Worm (Caenorhabditis elegans): ENCODE data around the gene srxa-11.

Gene srxa-11

DNA sequence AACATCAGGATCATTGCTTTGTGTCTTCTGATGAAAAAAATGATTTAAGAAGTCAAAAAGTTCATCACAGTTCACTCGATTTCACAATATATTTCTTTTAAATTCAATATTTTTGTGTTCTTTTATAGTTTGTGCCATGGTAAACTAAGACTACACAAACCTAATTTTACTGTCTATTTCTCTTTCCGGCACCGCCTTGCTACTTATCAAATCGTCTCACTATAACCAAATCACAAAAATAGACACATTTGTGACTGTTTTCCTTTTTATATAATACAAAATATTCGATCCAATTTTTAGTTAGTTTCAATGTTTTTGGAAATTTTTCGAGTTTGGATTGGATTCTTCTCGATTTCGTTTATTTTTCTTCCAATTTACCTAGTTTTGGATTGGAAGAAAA is 30.1 kb downstream of the srxa-11 start, which contains the start of gene swt-6:
TSS of gene swt-6 (plus strand) at position 301 of the 400 bp plus-strand sequence.
- TF ChIP-seq tbx-11 (GFP tag; IDR thresholded peaks at IDR 0.05) (no peak), scrt-1 (GFP tag; IDR thresholded peaks at IDR 0.05) (no peak), aly-1 (tag; optimal IDR thresholded peaks at IDR 0.05) (no peak), F13C5.2 (tag; optimal IDR thresholded peaks at IDR 0.05) (no peak), flt-1 (GFP tag; IDR thresholded peaks at IDR 0.05) (no peak)

DNA sequence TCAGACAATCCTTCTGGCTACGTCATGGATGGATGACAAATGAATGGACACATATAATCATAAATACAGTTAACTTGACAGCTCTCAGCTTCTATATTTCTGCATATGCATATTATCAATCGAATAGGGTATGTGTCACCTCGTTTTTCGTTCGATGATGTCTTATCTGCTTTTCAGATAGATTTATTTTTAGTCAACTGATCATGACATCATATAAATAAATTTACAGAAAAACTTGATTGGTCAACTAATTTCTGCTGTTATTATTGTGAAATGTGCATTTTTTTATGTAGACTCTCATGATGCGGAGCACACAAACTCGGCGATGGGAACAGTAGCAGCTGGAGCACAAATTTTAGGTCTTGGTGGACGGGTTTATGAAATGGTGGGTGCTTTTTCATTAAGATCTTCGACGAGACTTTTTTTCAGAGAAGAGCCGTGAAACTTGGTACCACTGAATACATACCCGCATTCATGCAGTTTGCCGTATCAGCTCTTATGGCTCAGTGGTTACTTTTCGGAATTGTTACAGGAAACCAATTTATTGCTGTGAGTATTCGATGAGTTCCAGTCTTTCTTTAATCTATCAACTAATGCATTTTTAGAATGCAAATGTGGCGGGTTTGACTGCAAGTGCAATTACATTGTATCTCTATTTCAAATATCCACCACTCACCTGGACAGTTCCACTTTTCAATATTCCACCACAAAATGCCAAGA is 31.6 kb downstream of the srxa-11 start:
- TF ChIP-seq ceh-13 (GFP tag; optimal IDR thresholded peaks at IDR 0.05) (no peak), tbx-37 (GFP tag; conservative IDR thresholded peaks at IDR 0.05) (no peak), sea-1 (GFP tag; conservative IDR thresholded peaks at IDR 0.05) (no peak), ama-1 (optimal IDR thresholded peaks at IDR 0.05) (no peak), F13C5.2 (tag; optimal IDR thresholded peaks at IDR 0.05) (no peak), B0310.2 (tag; optimal IDR thresholded peaks at IDR 0.05) (no peak), tbx-11 (GFP tag; IDR thresholded peaks at IDR 0.05) (no peak), hnd-1 (tag; optimal IDR thresholded peaks at IDR 0.05) (no peak)

DNA sequence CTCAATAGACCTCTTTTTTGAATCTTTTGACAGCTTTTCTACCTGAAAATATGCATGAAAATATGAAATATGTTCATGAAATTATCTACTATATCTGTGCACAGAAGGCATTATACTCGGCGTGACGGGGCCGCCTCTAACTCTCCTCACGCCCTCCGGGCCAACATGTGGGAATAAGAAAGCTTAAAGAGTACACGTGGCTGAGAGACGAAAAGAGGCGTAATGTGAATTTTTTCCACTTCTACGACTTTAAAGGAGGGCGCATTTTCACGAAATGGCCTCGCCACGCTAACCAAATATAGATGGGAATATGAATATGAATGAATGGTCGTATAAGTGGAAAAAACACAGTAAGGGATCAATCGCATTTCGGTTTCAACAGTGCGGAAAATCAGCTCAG is 33.7 kb downstream of the srxa-11 start:
- TF ChIP-seq tra-4 (tag; optimal IDR thresholded peaks at IDR 0.05) (no peak), tbx-37 (GFP tag; conservative IDR thresholded peaks at IDR 0.05) (no peak), ceh-13 (GFP tag; optimal IDR thresholded peaks at IDR 0.05) (no peak), ets-7 (tag; optimal IDR thresholded peaks at IDR 0.05) (no peak), ama-1 (optimal IDR thresholded peaks at IDR 0.05) (no peak), ceh-36 (tag; optimal IDR thresholded peaks at IDR 0.05) (no peak), pes-1 (GFP tag; IDR thresholded peaks at IDR 0.05) (no peak), aly-1 (tag; optimal IDR thresholded peaks at IDR 0.05) (no peak), scrt-1 (GFP tag; IDR thresholded peaks at IDR 0.05) (no peak), hmg-4 (GFP tag; optimal IDR thresholded peaks at IDR 0.05) (no peak), sea-1 (GFP tag; conservative IDR thresholded peaks at IDR 0.05) (no peak), B0310.2 (tag; optimal IDR thresholded peaks at IDR 0.05) (no peak), F13C5.2 (tag; optimal IDR thresholded peaks at IDR 0.05) (no peak), tbx-11 (GFP tag; IDR thresholded peaks at IDR 0.05) (no peak), hnd-1 (tag; optimal IDR thresholded peaks at IDR 0.05) (no peak), flt-1 (GFP tag; IDR thresholded peaks at IDR 0.05) (no peak), hmbx-1 (tag; optimal IDR thresholded peaks at IDR 0.05) (no peak)

DNA sequence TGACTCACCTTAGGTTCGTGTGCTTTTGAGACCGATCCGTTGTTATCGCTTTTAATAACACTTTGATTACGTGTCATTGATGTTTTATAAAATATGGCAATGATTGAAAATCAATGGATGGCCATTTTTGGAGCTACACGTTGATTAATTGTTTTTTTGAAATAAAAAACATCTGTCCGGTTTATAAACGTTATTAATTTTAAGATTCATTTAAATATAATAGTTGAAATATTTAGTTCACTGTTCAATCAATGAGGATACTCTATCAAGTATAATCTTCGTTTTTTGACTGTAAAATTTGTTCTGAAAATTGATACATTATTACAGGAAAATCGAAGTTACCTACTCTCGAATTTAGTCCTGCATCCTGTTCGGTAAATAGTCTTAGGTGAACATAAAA is 34.3 kb downstream of the srxa-11 start, which contains the start of gene R10D12.10:
TSS of gene R10D12.10 (minus strand) at position 101 of the 400 bp plus-strand sequence.
- TF ChIP-seq F13C5.2 (tag; optimal IDR thresholded peaks at IDR 0.05) (no peak), B0310.2 (tag; optimal IDR thresholded peaks at IDR 0.05) (no peak), hmg-4 (GFP tag; optimal IDR thresholded peaks at IDR 0.05) (no peak), tbx-11 (GFP tag; IDR thresholded peaks at IDR 0.05) (no peak), aly-1 (tag; optimal IDR thresholded peaks at IDR 0.05) (no peak), ama-1 (optimal IDR thresholded peaks at IDR 0.05) (no peak), sea-1 (GFP tag; conservative IDR thresholded peaks at IDR 0.05) (no peak), ceh-36 (tag; optimal IDR thresholded peaks at IDR 0.05) (no peak), hmbx-1 (tag; optimal IDR thresholded peaks at IDR 0.05) (no peak), tbx-37 (GFP tag; conservative IDR thresholded peaks at IDR 0.05) (no peak)

DNA sequence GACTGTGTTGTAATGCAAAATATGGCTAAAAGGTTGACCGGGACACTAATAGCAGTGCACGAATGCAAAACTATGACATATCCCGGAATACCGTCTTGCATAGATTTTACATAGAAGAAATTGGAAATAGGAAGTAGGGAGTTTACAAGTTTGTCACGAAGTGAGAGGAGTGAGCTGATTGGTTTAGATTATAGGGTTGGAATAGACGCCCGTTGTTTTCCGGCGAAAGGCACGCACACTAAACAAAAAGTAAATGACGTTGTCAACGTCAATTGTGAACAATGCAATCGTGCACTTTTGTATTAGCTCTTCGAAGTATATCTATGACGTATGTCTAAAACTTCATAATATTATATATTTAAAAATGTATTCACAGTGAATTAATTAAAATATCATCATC is 37.0 kb downstream of the srxa-11 start, which contains the start of gene srh-24:
TSS of gene srh-24 (minus strand) at position 101 of the 400 bp plus-strand sequence.
- no peak for TF ChIP-seq hmg-4 (GFP tag; optimal IDR thresholded peaks at IDR 0.05)
- no peak for TF ChIP-seq ceh-13 (GFP tag; optimal IDR thresholded peaks at IDR 0.05)
- no peak for TF ChIP-seq tbx-11 (GFP tag; IDR thresholded peaks at IDR 0.05)
- no peak for TF ChIP-seq sea-1 (GFP tag; conservative IDR thresholded peaks at IDR 0.05)
- TF ChIP-seq hnd-1 (tag; optimal IDR thresholded peaks at IDR 0.05), result no peak
- no peak for TF ChIP-seq F13C5.2 (tag; optimal IDR thresholded peaks at IDR 0.05)
- TF ChIP-seq tbx-37 (GFP tag; conservative IDR thresholded peaks at IDR 0.05), result no peak
- TF ChIP-seq ama-1 (optimal IDR thresholded peaks at IDR 0.05), result no peak
- TF ChIP-seq scrt-1 (GFP tag; IDR thresholded peaks at IDR 0.05), result no peak
- no peak for TF ChIP-seq hmbx-1 (tag; optimal IDR thresholded peaks at IDR 0.05)
- TF ChIP-seq B0310.2 (tag; optimal IDR thresholded peaks at IDR 0.05), result no peak
- TF ChIP-seq ets-7 (tag; optimal IDR thresholded peaks at IDR 0.05), result no peak
- TF ChIP-seq aly-1 (tag; optimal IDR thresholded peaks at IDR 0.05), result no peak
- TF ChIP-seq pes-1 (GFP tag; IDR thresholded peaks at IDR 0.05), result no peak
- TF ChIP-seq tra-4 (tag; optimal IDR thresholded peaks at IDR 0.05), result no peak
- TF ChIP-seq ceh-36 (tag; optimal IDR thresholded peaks at IDR 0.05), result no peak
- no peak for TF ChIP-seq flt-1 (GFP tag; IDR thresholded peaks at IDR 0.05)

DNA sequence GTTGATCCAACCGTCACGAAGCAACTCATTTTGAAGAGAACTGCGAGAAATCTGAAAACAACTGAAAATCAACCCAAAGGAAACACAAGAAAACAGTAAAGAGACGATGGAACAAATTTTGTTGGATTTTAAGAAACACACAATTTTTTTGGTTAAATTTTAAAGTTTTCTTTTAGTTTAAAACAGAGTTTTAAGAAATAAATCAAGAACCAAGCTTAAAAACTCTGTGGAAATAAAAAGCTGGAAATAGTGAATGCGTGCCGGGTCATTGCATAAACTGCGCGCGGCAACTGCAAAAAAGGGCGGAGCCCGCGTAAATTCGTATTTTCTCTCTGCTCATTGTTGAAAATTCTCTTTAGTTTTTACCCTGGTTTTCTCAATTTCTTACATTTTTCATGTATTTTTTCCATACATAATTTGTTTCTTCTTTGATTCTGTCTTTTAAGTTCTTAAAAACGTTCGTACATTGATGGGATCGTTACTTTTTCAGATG is 38.0 kb downstream of the srxa-11 start, which contains the start of the genes algn-13 and R10D12.13:
TSS of gene algn-13 (minus strand) at position 51 of the 493 bp plus-strand sequence.
TSS of gene R10D12.13 (plus strand) at position 491 of the 493 bp plus-strand sequence.
- TF ChIP-seq sea-1 (GFP tag; conservative IDR thresholded peaks at IDR 0.05) (peak; percentile 83), scrt-1 (GFP tag; IDR thresholded peaks at IDR 0.05) (peak; percentile 77), tbx-37 (GFP tag; conservative IDR thresholded peaks at IDR 0.05) (peak; percentile 73; the same call in 1 of the 2 replicates), ceh-36 (tag; optimal IDR thresholded peaks at IDR 0.05) (peak; percentile 60), ets-7 (tag; optimal IDR thresholded peaks at IDR 0.05) (peak; percentile 69), hnd-1 (tag; optimal IDR thresholded peaks at IDR 0.05) (peak; percentile 62), F13C5.2 (tag; optimal IDR thresholded peaks at IDR 0.05) (peak; percentile 85), B0310.2 (tag; optimal IDR thresholded peaks at IDR 0.05) (peak; percentile 48), ceh-13 (GFP tag; optimal IDR thresholded peaks at IDR 0.05) (peak; percentile 50), ama-1 (optimal IDR thresholded peaks at IDR 0.05) (no peak), aly-1 (tag; optimal IDR thresholded peaks at IDR 0.05) (peak; percentile 57), hmg-4 (GFP tag; optimal IDR thresholded peaks at IDR 0.05) (peak; percentile 77), hmbx-1 (tag; optimal IDR thresholded peaks at IDR 0.05) (peak; percentile 47), pes-1 (GFP tag; IDR thresholded peaks at IDR 0.05) (peak; percentile 89), flt-1 (GFP tag; IDR thresholded peaks at IDR 0.05) (peak; percentile 73), tra-4 (tag; optimal IDR thresholded peaks at IDR 0.05) (peak; percentile 42), tbx-11 (GFP tag; IDR thresholded peaks at IDR 0.05) (peak; percentile 80; the same call in 1 of the 2 replicates)

Data from whole organism, early embryonic.